Worm (Caenorhabditis elegans): ENCODE measurements around the gene H37A05.4.

H37A05.4 gene

ce11 chrV:13649730-13650349 lies at the start of gene H37A05.4 (continued):
- TF ChIP-seq madf-3 (GFP tag; IDR thresholded peaks at IDR 0.05), result peak; percentile 35; the same call in 1 of the 2 replicates
- TF ChIP-seq ztf-6 (GFP tag; IDR thresholded peaks at IDR 0.05), result no peak
- peak; percentile 84 for TF ChIP-seq zim-3 (tag; optimal IDR thresholded peaks at IDR 0.05)
- peak; percentile 21; the same call in 1 of the 2 replicates for TF ChIP-seq ceh-100 (GFP tag; IDR thresholded peaks at IDR 0.05)
- peak; percentile 73 for TF ChIP-seq K11D2.4 (GFP tag; IDR thresholded peaks at IDR 0.05)
- peak; percentile 34; the same call in 1 of the 2 replicates for TF ChIP-seq hsf-1 (GFP tag; IDR thresholded peaks at IDR 0.05)
- no peak for TF ChIP-seq bed-2 (GFP tag; IDR thresholded peaks at IDR 0.05)
- TF ChIP-seq ztf-28 (GFP tag; IDR thresholded peaks at IDR 0.05), result no peak
- TF ChIP-seq zfh-2 (GFP tag; conservative IDR thresholded peaks at IDR 0.05), result 0 out of 2 replicates have a peak, but pooled peaks have one; percentile 20
- TF ChIP-seq F39B2.1 (GFP tag; IDR thresholded peaks at IDR 0.05), result no peak
- no peak for TF ChIP-seq nfya-1 (tag; optimal IDR thresholded peaks at IDR 0.05; ENCODE audit: borderline replicate concordance, insufficient read depth)
- TF ChIP-seq mel-28 (tag; optimal IDR thresholded peaks at IDR 0.05; ENCODE audit: borderline replicate concordance), result no peak
- TF ChIP-seq Y53G8AR.9 (GFP tag; conservative IDR thresholded peaks at IDR 0.05), result peak; percentile 91
- TF ChIP-seq egl-44 (GFP tag; IDR thresholded peaks at IDR 0.05), result peak; percentile 56; the same call in 1 of the 2 replicates
- TF ChIP-seq lag-1 (GFP tag; IDR thresholded peaks at IDR 0.05), result no peak
- TF ChIP-seq nhr-90 (tag; optimal IDR thresholded peaks at IDR 0.05), result peak; percentile 51
- no peak for TF ChIP-seq nhr-120 (GFP tag; IDR thresholded peaks at IDR 0.05)
- TF ChIP-seq nhr-80 (tag; optimal IDR thresholded peaks at IDR 0.05), result peak; percentile 63
- no peak for TF ChIP-seq ceh-79 (tag; optimal IDR thresholded peaks at IDR 0.05)
- no peak for TF ChIP-seq ccch-3 (GFP tag; optimal IDR thresholded peaks at IDR 0.05)
- TF ChIP-seq ztf-25 (GFP tag; IDR thresholded peaks at IDR 0.05), result no peak
- TF ChIP-seq F22D6.2 (tag; optimal IDR thresholded peaks at IDR 0.05), result peak; percentile 5
- TF ChIP-seq Y53F4B.3 (GFP tag; IDR thresholded peaks at IDR 0.05), result no peak
- TF ChIP-seq F57C9.4 (tag; optimal IDR thresholded peaks at IDR 0.05), result peak; percentile 91
- no peak for TF ChIP-seq bed-1 (GFP tag; IDR thresholded peaks at IDR 0.05)
- peak; percentile 96 for TF ChIP-seq aptf-2 (GFP tag; conservative IDR thresholded peaks at IDR 0.05)
- TF ChIP-seq ztf-18 (tag; optimal IDR thresholded peaks at IDR 0.05), result peak; percentile 13
- TF ChIP-seq lin-35 (GFP tag; optimal IDR thresholded peaks at IDR 0.05), result peak in 1 of 3 experiments; percentile 17
- TF ChIP-seq let-607 (tag; optimal IDR thresholded peaks at IDR 0.05), result peak in 1 of 2 experiments; percentile 12
- TF ChIP-seq fkh-3 (tag; optimal IDR thresholded peaks at IDR 0.05), result no peak
- no peak for TF ChIP-seq C17E4.6 (GFP tag; IDR thresholded peaks at IDR 0.05)
- peak; percentile 66 for TF ChIP-seq B0035.1 (tag; optimal IDR thresholded peaks at IDR 0.05)

DNA sequence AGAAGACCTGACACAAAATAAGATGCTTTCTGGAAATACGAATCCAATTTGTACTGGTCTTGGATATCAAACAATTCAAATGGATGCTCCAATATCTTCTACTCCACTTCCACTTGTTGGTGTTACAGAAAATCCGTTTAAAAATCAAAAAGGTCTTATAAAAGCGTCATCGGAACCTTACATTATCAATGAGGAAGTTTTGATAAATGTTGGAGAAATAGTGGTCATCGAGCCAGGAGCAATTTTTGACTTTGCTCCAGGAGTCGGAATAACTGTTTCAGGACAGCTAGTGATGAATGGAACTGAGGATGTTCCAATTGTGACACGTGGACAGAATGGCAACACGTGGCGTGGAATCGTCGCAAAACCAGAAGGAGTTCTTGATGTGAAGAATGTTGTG lies 44.5 kb upstream of the H37A05.4 start:
- TF ChIP-seq C06A6.2 (GFP tag; conservative IDR thresholded peaks at IDR 0.05), result no peak
- TF ChIP-seq egrh-3 (GFP tag; IDR thresholded peaks at IDR 0.05), result no peak
- no peak for TF ChIP-seq F10E7.11 (tag; optimal IDR thresholded peaks at IDR 0.05)
- TF ChIP-seq nfyb-1 (GFP tag; IDR thresholded peaks at IDR 0.05), result no peak
- no peak for TF ChIP-seq ztf-25 (GFP tag; IDR thresholded peaks at IDR 0.05)
- no peak for TF ChIP-seq gei-17 (GFP tag; optimal IDR thresholded peaks at IDR 0.05)
- TF ChIP-seq nfya-2 (GFP tag; IDR thresholded peaks at IDR 0.05), result no peak
- no peak for TF ChIP-seq rec-8 (tag; optimal IDR thresholded peaks at IDR 0.05)
- TF ChIP-seq aptf-2 (GFP tag; conservative IDR thresholded peaks at IDR 0.05), result no peak
- no peak for TF ChIP-seq F55B11.4 (tag; optimal IDR thresholded peaks at IDR 0.05; ENCODE audit: borderline replicate concordance, insufficient read depth)
- no peak for TF ChIP-seq snpc-1.1 (tag; optimal IDR thresholded peaks at IDR 0.05; ENCODE audit: insufficient read depth)
- TF ChIP-seq F23B12.7 (tag; optimal IDR thresholded peaks at IDR 0.05; ENCODE audit: insufficient read depth), result no peak
- TF ChIP-seq rcor-1 (GFP tag; IDR thresholded peaks at IDR 0.05), result no peak
